Worm (Caenorhabditis elegans) whole organism, young adult: Measurements from ENCODE around the gene gst-36.

Experiments
- B0019.2 ChIP-seq: fragments of 200-800 bp; sonication (Bioruptor generic); conservative IDR thresholded peaks from 2 replicates; pipeline ENCODE4 v1.3.6; 2022; ENCODE audit warnings: missing genetic modification reagents, missing genetic modification characterization, missing compliant biosample characterization
- B0336.3 ChIP-seq: fragments of 200-800 bp; sonication (Bioruptor generic); IDR thresholded peaks from 2 replicates; pipeline ENCODE4 v1.3.6; 2022; ENCODE audit warnings: missing genetic modification characterization, missing compliant biosample characterization
- C06A6.2 ChIP-seq: fragments of 200-800 bp; sonication (Bioruptor generic); conservative IDR thresholded peaks from 2 replicates; pipeline ENCODE4 v1.3.6; 2022; ENCODE audit warnings: missing genetic modification characterization, missing compliant biosample characterization
- D2030.7 ChIP-seq: fragments of 200-800 bp; sonication (Bioruptor generic); IDR thresholded peaks from 2 replicates; pipeline ENCODE4 v1.3.6; 2022; ENCODE audit warnings: missing genetic modification reagents, missing genetic modification characterization, missing compliant biosample characterization
- F52B5.7 ChIP-seq: sonication (generic microtip); optimal IDR thresholded peaks from 2 replicates; lab custom pipeline; 2016; ENCODE audit warnings: mild to moderate bottlenecking, missing genetic modification characterization, missing compliant biosample characterization
- F55B11.4 ChIP-seq: sonication (generic microtip); optimal IDR thresholded peaks from 2 replicates; lab custom pipeline; 2016; ENCODE audit warnings: missing compliant biosample characterization, missing genetic modification characterization, borderline replicate concordance; ENCODE audit not compliant: insufficient read depth
- F57C9.4 ChIP-seq: sonication (generic microtip); optimal IDR thresholded peaks from 2 replicates; lab custom pipeline; 2017; ENCODE audit warnings: mild to moderate bottlenecking, missing genetic modification characterization, missing compliant biosample characterization
- K12H6.12 ChIP-seq: fragments of 200-800 bp; sonication (Bioruptor generic); optimal IDR thresholded peaks from 2 replicates; lab custom pipeline; 2018; ENCODE audit warnings: mild to moderate bottlenecking, missing genetic modification characterization, missing compliant biosample characterization
- Y53F4B.3 ChIP-seq: fragments of 200-800 bp; sonication (Bioruptor generic); IDR thresholded peaks from 2 replicates; pipeline ENCODE4 v1.3.6; 2022; ENCODE audit warnings: missing genetic modification reagents, missing genetic modification characterization, missing compliant biosample characterization
- Y67H2A.10 ChIP-seq: fragments of 200-800 bp; sonication (Bioruptor generic); conservative IDR thresholded peaks from 2 replicates; pipeline ENCODE4 v1.3.6; 2022; ENCODE audit warnings: missing genetic modification reagents, missing genetic modification characterization, missing compliant biosample characterization
- ZK185.1 ChIP-seq: sonication (generic microtip); optimal IDR thresholded peaks from 2 replicates; lab custom pipeline; 2016; ENCODE audit warnings: mild to moderate bottlenecking, missing genetic modification characterization, missing compliant biosample characterization; ENCODE audit not compliant: poor library complexity, severe bottlenecking
- akir-1 ChIP-seq: fragments of 200-800 bp; sonication (Bioruptor generic); optimal IDR thresholded peaks from 2 replicates; lab custom pipeline; 2018; ENCODE audit warnings: mild to moderate bottlenecking, missing genetic modification characterization, moderate library complexity, missing compliant biosample characterization
- aptf-2 ChIP-seq: fragments of 200-800 bp; sonication (Bioruptor generic); conservative IDR thresholded peaks from 2 replicates; pipeline ENCODE4 v1.3.6; 2022; ENCODE audit warnings: missing genetic modification reagents, missing genetic modification characterization, missing compliant biosample characterization
- aptf-3 ChIP-seq: fragments of 200-800 bp; sonication (Bioruptor generic); IDR thresholded peaks from 2 replicates; pipeline ENCODE4 v1.3.6; 2022; ENCODE audit warnings: missing genetic modification characterization, missing compliant biosample characterization
- ceh-100 ChIP-seq: fragments of 200-800 bp; sonication (Bioruptor generic); IDR thresholded peaks from 2 replicates; pipeline ENCODE4 v1.3.6; 2022; ENCODE audit warnings: missing genetic modification reagents, missing genetic modification characterization, missing compliant biosample characterization
- die-1 ChIP-seq: sonication (generic microtip); optimal IDR thresholded peaks from 2 replicates; lab custom pipeline; 2016; ENCODE audit warnings: missing genotype, mild to moderate bottlenecking, missing genetic modification characterization, missing compliant biosample characterization
- efl-1 ChIP-seq: fragments of 150-350 bp; optimal IDR thresholded peaks from 2 replicates; lab custom pipeline; 2014; ENCODE audit warnings: missing biosample characterization, missing genetic modification reagents, missing genetic modification characterization
- egl-18 ChIP-seq: fragments of 200-800 bp; sonication (Bioruptor generic); IDR thresholded peaks from 2 replicates; pipeline ENCODE4 v1.3.6; 2022; ENCODE audit warnings: missing genetic modification reagents, missing genetic modification characterization, missing compliant biosample characterization
- egrh-3 ChIP-seq: fragments of 200-800 bp; sonication (Bioruptor generic); IDR thresholded peaks from 2 replicates; pipeline ENCODE4 v1.3.6; 2022; ENCODE audit warnings: missing genetic modification reagents, missing genetic modification characterization, missing compliant biosample characterization
- gei-17 ChIP-seq: fragments of 200-800 bp; sonication (Bioruptor generic); optimal IDR thresholded peaks from 2 replicates; lab custom pipeline; 2018; ENCODE audit warnings: mild to moderate bottlenecking, missing genetic modification characterization, missing compliant biosample characterization
- hmg-1.2 ChIP-seq: fragments of 200-800 bp; sonication (Bioruptor generic); IDR thresholded peaks from 2 replicates; pipeline ENCODE4 v1.3.6; 2022; ENCODE audit warnings: missing genetic modification reagents, missing genetic modification characterization, missing compliant biosample characterization
- hsf-1 ChIP-seq: fragments of 200-800 bp; sonication (Bioruptor generic); IDR thresholded peaks from 2 replicates; pipeline ENCODE4 v1.3.6; 2022; ENCODE audit warnings: missing genetic modification reagents, missing genetic modification characterization, missing compliant biosample characterization
- let-526 ChIP-seq: fragments of 200-800 bp; sonication (Bioruptor generic); IDR thresholded peaks from 2 replicates; pipeline ENCODE4 v1.3.6; 2022; ENCODE audit warnings: missing genetic modification reagents, missing genetic modification characterization, missing compliant biosample characterization
- let-607 ChIP-seq, 2 experiments: fragments of 200-800 bp in 1 of 2; sonication (Bioruptor generic) in 1 of 2; sonication (generic microtip) in 1 of 2; optimal IDR thresholded peaks; 2 replicates each; lab custom pipeline; 2016 to 2018; ENCODE audit warnings: mild to moderate bottlenecking in 2 of 2, missing compliant biosample characterization in 2 of 2, missing genetic modification characterization in 2 of 2, moderate library complexity in 2 of 2, missing genotype in 1 of 2
- lin-35 ChIP-seq, 3 experiments: fragments of 150-350 bp in 2 of 3; sonication (generic microtip) in 1 of 3; optimal IDR thresholded peaks; 2 replicates each; lab custom pipeline; 2014 to 2018; ENCODE audit warnings: missing biosample characterization in 3 of 3, missing genetic modification characterization in 3 of 3, missing genetic modification reagents in 3 of 3
- lin-40 ChIP-seq: sonication (generic microtip); optimal IDR thresholded peaks from 2 replicates; lab custom pipeline; 2016; ENCODE audit warnings: missing genetic modification characterization, mild to moderate bottlenecking, missing compliant biosample characterization, missing genotype, missing genetic modification reagents
- lsl-1 ChIP-seq: fragments of 200-800 bp; sonication (Bioruptor generic); optimal IDR thresholded peaks from 2 replicates; lab custom pipeline; 2018; ENCODE audit warnings: mild to moderate bottlenecking, missing genetic modification characterization, moderate library complexity, missing compliant biosample characterization
- lsy-27 ChIP-seq: sonication (generic microtip); optimal IDR thresholded peaks from 2 replicates; lab custom pipeline; 2017; ENCODE audit warnings: missing genetic modification characterization, mild to moderate bottlenecking, missing compliant biosample characterization, antibody characterized with exemption, missing genotype, borderline replicate concordance; ENCODE audit not compliant: insufficient read depth
- madf-10 ChIP-seq: sonication (generic microtip); optimal IDR thresholded peaks from 2 replicates; lab custom pipeline; 2016; ENCODE audit warnings: mild to moderate bottlenecking, missing genetic modification characterization, missing compliant biosample characterization
- mel-28 ChIP-seq: sonication (generic microtip); optimal IDR thresholded peaks from 2 replicates; lab custom pipeline; 2016; ENCODE audit warnings: borderline replicate concordance, mild to moderate bottlenecking, missing genetic modification characterization, missing compliant biosample characterization
- mxl-1 ChIP-seq: sonication (generic microtip); optimal IDR thresholded peaks from 2 replicates; lab custom pipeline; 2016; ENCODE audit warnings: missing genetic modification characterization, missing compliant biosample characterization
- nfyb-1 ChIP-seq: fragments of 200-800 bp; sonication (Bioruptor generic); IDR thresholded peaks from 2 replicates; pipeline ENCODE4 v1.3.6; 2022; ENCODE audit warnings: missing genetic modification reagents, missing genetic modification characterization, missing compliant biosample characterization
- nhr-80 ChIP-seq: sonication (generic microtip); optimal IDR thresholded peaks from 2 replicates; lab custom pipeline; 2016; ENCODE audit warnings: missing genetic modification characterization, missing compliant biosample characterization
- rcor-1 ChIP-seq: fragments of 200-800 bp; sonication (Bioruptor generic); IDR thresholded peaks from 2 replicates; pipeline ENCODE4 v1.3.6; 2022; ENCODE audit warnings: missing genetic modification reagents, missing genetic modification characterization, missing compliant biosample characterization
- rec-8 ChIP-seq, 2 experiments: sonication (generic microtip); optimal IDR thresholded peaks; 2 replicates each; lab custom pipeline; 2016; ENCODE audit warnings: mild to moderate bottlenecking in 2 of 2, missing genetic modification characterization in 2 of 2, missing genetic modification reagents in 2 of 2, missing genotype in 2 of 2, missing biosample characterization in 1 of 2, missing compliant biosample characterization in 1 of 2, moderate library complexity in 1 of 2
- snpc-3.4 ChIP-seq: sonication (generic microtip); optimal IDR thresholded peaks from 2 replicates; lab custom pipeline; 2017; ENCODE audit warnings: missing genetic modification characterization, mild to moderate bottlenecking, missing compliant biosample characterization, antibody characterized with exemption, moderate library complexity, missing genotype, missing genetic modification reagents
- somi-1 ChIP-seq: fragments of 200-800 bp; sonication (Bioruptor generic); optimal IDR thresholded peaks from 2 replicates; lab custom pipeline; 2018; ENCODE audit warnings: mild to moderate bottlenecking, missing genetic modification characterization, missing compliant biosample characterization
- sptf-2 ChIP-seq: fragments of 200-800 bp; sonication (Bioruptor generic); optimal IDR thresholded peaks from 2 replicates; lab custom pipeline; 2018; ENCODE audit warnings: mild to moderate bottlenecking, missing genetic modification characterization, missing compliant biosample characterization
- unc-62 ChIP-seq: fragments of 150-350 bp; optimal IDR thresholded peaks from 2 replicates; lab custom pipeline; 2014; ENCODE audit warnings: missing biosample characterization, missing genetic modification reagents, missing genetic modification characterization
- zfh-2 ChIP-seq: fragments of 200-800 bp; sonication (Bioruptor generic); conservative IDR thresholded peaks from 2 replicates; pipeline ENCODE4 v1.3.6; 2022; ENCODE audit warnings: missing genetic modification reagents, missing genetic modification characterization, missing compliant biosample characterization
- ztf-3 ChIP-seq: fragments of 200-800 bp; sonication (Bioruptor generic); optimal IDR thresholded peaks from 2 replicates; lab custom pipeline; 2018; ENCODE audit warnings: mild to moderate bottlenecking, missing genetic modification characterization, missing compliant biosample characterization

gst-36 gene

ce11 chrX:9862916-9863624, at the start of gene gst-36, which contains the start of gene R07B1.5:
Gene gst-36 (minus strand): TSS chrX:9862960.
Gene R07B1.5 (plus strand): TSS chrX:9863580.
- TF ChIP-seq nhr-80 (tag; lab: Kevin White, UChicago) = peak; percentile 68
- no peak for TF ChIP-seq ztf-3
- TF ChIP-seq, all 124 proteins: peak for 1

ce11 chrX:9905840-9906239, 43.1 kb upstream of the gst-36 start, which contains the start of gene F21G4.5:
Gene F21G4.5 (plus strand): TSS chrX:9906140.
- TF ChIP-seq rec-8 (tag; optimal IDR thresholded peaks at IDR 0.05; lab: Kevin White, UChicago) = no peak
- TF ChIP-seq D2030.7 (GFP tag; lab: Robert Waterston, UW) = no peak
- no peak for TF ChIP-seq sptf-2 (GFP tag; lab: Kevin White, UChicago)
- TF ChIP-seq let-526 (GFP tag; lab: Robert Waterston, UW) = no peak
- TF ChIP-seq Y53F4B.3 (GFP tag; lab: Robert Waterston, UW) = no peak
- TF ChIP-seq snpc-3.4 = no peak
- no peak for TF ChIP-seq ceh-100 (GFP tag; lab: Robert Waterston, UW)
- TF ChIP-seq lin-35 (GFP tag; optimal IDR thresholded peaks at IDR 0.05; lab: Kevin White, UChicago) = no peak
- no peak for TF ChIP-seq Y67H2A.10
- TF ChIP-seq efl-1 = no peak
- no peak for TF ChIP-seq lsy-27 (tag; lab: Kevin White, UChicago)
- TF ChIP-seq aptf-2 = no peak
- no peak for TF ChIP-seq rcor-1 (GFP tag; lab: Robert Waterston, UW)
- no peak for TF ChIP-seq madf-10 (tag; lab: Kevin White, UChicago)
- TF ChIP-seq nfyb-1 (GFP tag; lab: Robert Waterston, UW) = no peak
- TF ChIP-seq die-1 (tag; lab: Kevin White, UChicago) = no peak
- no peak for TF ChIP-seq aptf-3
- TF ChIP-seq mel-28 (tag; lab: Kevin White, UChicago) = no peak

DNA sequence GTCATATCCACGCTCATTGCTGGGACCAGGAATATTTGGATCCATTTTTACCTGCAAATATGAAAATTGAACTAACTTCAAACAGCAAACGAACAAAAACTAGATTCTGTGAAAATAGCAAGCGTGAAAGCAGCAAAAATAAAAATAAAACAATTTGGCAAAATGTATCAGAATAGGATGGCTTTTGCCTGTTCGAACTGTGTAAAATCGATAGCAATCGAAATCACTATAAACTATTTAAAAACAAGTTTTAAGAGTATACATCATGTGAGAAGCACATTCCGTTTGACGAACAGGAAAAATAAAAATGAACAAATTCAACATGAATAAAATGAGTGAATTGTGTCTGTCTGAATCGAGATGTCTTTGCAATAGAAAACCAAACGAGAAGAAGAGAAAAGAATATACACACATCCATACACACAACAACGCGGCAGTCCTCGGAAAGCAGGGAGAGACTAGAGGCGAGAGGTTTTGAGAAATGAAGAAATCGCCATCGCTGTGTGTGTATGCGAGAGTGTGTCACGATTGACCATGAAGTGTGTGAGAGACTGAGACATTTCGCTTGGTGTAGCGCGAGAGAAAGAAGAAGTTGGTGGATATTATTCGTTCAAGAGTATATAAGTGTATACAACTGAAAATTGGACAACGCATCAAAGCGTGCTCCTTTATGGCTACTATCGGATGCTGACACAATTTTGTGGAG, 36.8 kb upstream of the gst-36 start, which contains the start of gene phf-34:
TSS of gene phf-34 (minus strand) at position 51 of the 706 bp plus-strand sequence.
- TF ChIP-seq ZK185.1 (tag; lab: Kevin White, UChicago) = peak; percentile 32
- TF ChIP-seq hsf-1 (GFP tag; lab: Robert Waterston, UW) = 0 out of 2 replicates have a peak, but pooled peaks have one; percentile 6
- TF ChIP-seq lin-40 (tag; lab: Kevin White, UChicago) = peak; percentile 24
- TF ChIP-seq egl-18 = 0 out of 2 replicates have a peak, but pooled peaks have one; percentile 22
- TF ChIP-seq B0019.2 = no peak

DNA sequence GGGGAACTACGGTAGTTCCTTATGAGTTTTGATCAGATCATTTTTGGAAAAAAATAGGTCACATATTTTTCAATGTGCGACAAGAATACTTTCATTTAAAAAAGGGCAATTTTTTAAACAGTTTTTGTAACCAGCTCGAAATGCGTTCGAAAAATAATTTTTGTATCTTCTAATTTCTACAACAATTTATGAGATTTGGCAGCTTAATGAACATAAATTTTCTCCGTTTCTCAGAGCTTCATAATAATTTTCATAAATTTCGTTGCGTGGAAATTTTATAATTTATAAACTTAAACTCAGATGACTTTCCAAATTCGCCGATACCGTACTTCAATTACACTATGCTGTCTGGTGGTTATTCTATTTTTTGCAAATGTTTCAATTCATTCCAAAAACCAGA, 32.1 kb upstream of the gst-36 start, which contains the start of gene F21G4.3:
TSS of gene F21G4.3 (plus strand) at position 301 of the 400 bp plus-strand sequence.
- TF ChIP-seq lsl-1 (no peak), F52B5.7 (no peak), B0336.3 (GFP tag; lab: Robert Waterston, UW) (no peak), F57C9.4 (tag; lab: Kevin White, UChicago) (no peak), madf-10 (tag; lab: Kevin White, UChicago) (no peak), egrh-3 (GFP tag; lab: Robert Waterston, UW) (no peak), gei-17 (no peak), zfh-2 (no peak), let-607 (tag; optimal IDR thresholded peaks at IDR 0.05; lab: Kevin White, UChicago) (no peak), C06A6.2 (GFP tag; lab: Robert Waterston, UW) (no peak), nfyb-1 (GFP tag; lab: Robert Waterston, UW) (no peak), hmg-1.2 (GFP tag; lab: Robert Waterston, UW) (no peak), mxl-1 (no peak), somi-1 (GFP tag; lab: Kevin White, UChicago) (no peak), K12H6.12 (tag; lab: Kevin White, UChicago) (no peak), unc-62 (GFP tag; lab: Kevin White, UChicago) (no peak), lsy-27 (tag; lab: Kevin White, UChicago) (no peak), F55B11.4 (tag; lab: Kevin White, UChicago) (no peak), akir-1 (no peak)
